Fruit fly (Drosophila melanogaster) whole organism: ENCODE data around the gene Ugt303A1.

Experiments
- pan ChIP-seq: fragments of >200 bp; optimal IDR thresholded peaks from 2 replicates; lab custom pipeline; 2017
- psq ChIP-seq: fragments of >200 bp; optimal IDR thresholded peaks from 2 replicates; lab custom pipeline; 2017

- no peak for TF ChIP-seq psq
- no peak for TF ChIP-seq pan (lab: Kevin White, UChicago)
These were observed 24.0 kb downstream of the Ugt303A1 start for dm6 chr3R:11199227-11199835.
